Fruit fly (Drosophila melanogaster) whole organism, wandering third instar larva: Measurements from ENCODE around the gene Polr1B.

ENCODE experiments used
- GATAd ChIP-seq: sonication (Bioruptor generic); optimal IDR thresholded peaks from 2 replicates; lab custom pipeline; 2016; ENCODE audit warnings: missing biosample characterization, missing genetic modification characterization
- HLH106 ChIP-seq: fragments of 200-800 bp; optimal IDR thresholded peaks from 3 replicates; lab custom pipeline; 2019; ENCODE audit warnings: missing biosample characterization, mild to moderate bottlenecking, missing genetic modification characterization, moderate library complexity
- Hnf4 ChIP-seq: fragments of 200-800 bp; sonication (Bioruptor generic); optimal IDR thresholded peaks from 2 replicates; lab custom pipeline; 2016; ENCODE audit warnings: missing biosample characterization, mild to moderate bottlenecking, missing genetic modification characterization
- Mio ChIP-seq: sonication (Bioruptor generic); optimal IDR thresholded peaks from 2 replicates; lab custom pipeline; 2016; ENCODE audit warnings: missing biosample characterization, missing genetic modification characterization
- Vsx2 ChIP-seq: fragments of 200-300, 225-300 bp; sonication (Bioruptor generic); optimal IDR thresholded peaks from 2 replicates; lab custom pipeline; 2018; ENCODE audit warnings: missing biosample characterization, missing genetic modification characterization; ENCODE audit not compliant: partially characterized antibody
- br ChIP-seq: fragments of 200-800 bp; sonication (Bioruptor generic); optimal IDR thresholded peaks from 2 replicates; lab custom pipeline; 2016; ENCODE audit warnings: missing biosample characterization, missing genetic modification characterization
- dl ChIP-seq, 2 experiments: fragments of 175-275, 200-275 bp in 1 of 2; fragments of 200-275 bp in 1 of 2; sonication (Bioruptor generic); optimal IDR thresholded peaks; lab custom pipeline; 2018; ENCODE audit warnings: mild to moderate bottlenecking in 2 of 2, missing biosample characterization in 2 of 2, missing genetic modification characterization in 2 of 2, moderate library complexity in 2 of 2; ENCODE audit not compliant: partially characterized antibody in 2 of 2, insufficient read depth in 1 of 2
- dmrt93B ChIP-seq: fragments of 200-800 bp; sonication (Bioruptor generic); optimal IDR thresholded peaks from 2 replicates; lab custom pipeline; 2018; ENCODE audit warnings: missing biosample characterization, mild to moderate bottlenecking, missing genetic modification characterization
- foxo ChIP-seq, 2 experiments: fragments of 200-800 bp; sonication (Bioruptor generic); optimal IDR thresholded peaks; 2 replicates in 1 of 2; 3 replicates in 1 of 2; lab custom pipeline; 2016 to 2017; ENCODE audit warnings: missing biosample characterization in 2 of 2, missing genetic modification characterization in 2 of 2
- lola ChIP-seq: fragments of >200 bp; optimal IDR thresholded peaks from 2 replicates; lab custom pipeline; 2017; ENCODE audit warnings: missing biosample characterization, missing genetic modification characterization
- pan ChIP-seq: fragments of >200 bp; optimal IDR thresholded peaks from 2 replicates; lab custom pipeline; 2017
- psq ChIP-seq: fragments of 200-800 bp; sonication (Bioruptor generic); optimal IDR thresholded peaks from 3 replicates; lab custom pipeline; 2017; ENCODE audit warnings: missing biosample characterization, mild to moderate bottlenecking, missing genetic modification characterization, moderate library complexity
- sv ChIP-seq: fragments of 200-800 bp; sonication (Bioruptor generic); optimal IDR thresholded peaks from 3 replicates; lab custom pipeline; 2016; ENCODE audit warnings: missing biosample characterization, missing genetic modification characterization
- woc ChIP-seq: sonication (Bioruptor generic); optimal IDR thresholded peaks from 2 replicates; lab custom pipeline; 2016; ENCODE audit warnings: missing biosample characterization, mild to moderate bottlenecking, missing genetic modification characterization

DNA sequence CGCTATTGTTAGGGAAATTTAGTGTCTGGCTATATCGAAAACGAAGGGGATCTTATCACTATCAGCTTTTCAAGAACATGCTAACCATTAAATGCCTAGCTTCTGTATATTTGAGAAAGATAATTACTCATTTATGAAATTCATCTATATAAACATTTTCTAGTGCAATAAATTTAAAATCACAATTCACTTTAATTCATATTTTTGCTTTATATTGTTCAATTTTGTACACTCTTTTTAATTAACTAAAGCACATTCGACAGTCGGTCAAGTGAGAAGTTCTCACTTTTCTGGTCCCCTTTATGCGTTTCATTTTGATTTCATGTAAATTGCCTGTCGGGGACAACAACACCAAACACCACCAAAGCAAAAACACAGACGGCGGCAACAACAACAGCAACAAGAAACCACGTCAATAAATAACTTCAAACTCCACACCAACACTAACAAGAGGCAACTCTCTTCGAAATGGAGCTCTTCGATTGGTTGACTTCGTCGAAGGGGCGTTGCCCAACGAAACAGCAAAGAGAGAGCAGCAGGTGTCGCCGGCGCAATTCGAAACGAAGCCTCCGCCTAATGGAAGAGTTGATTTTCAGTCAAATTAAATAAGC, 35.6 kb upstream of the Polr1B start:
- no peak for TF ChIP-seq Vsx2
- TF ChIP-seq lola (GFP tag; lab: Kevin White, UChicago), result no peak
- peak; percentile 5 for TF ChIP-seq psq (GFP tag; lab: Kevin White, UChicago)
- TF ChIP-seq dmrt93B (GFP tag; lab: Kevin White, UChicago), result no peak
- TF ChIP-seq br, result no peak
- no peak for TF ChIP-seq GATAd (GFP tag; lab: Kevin White, UChicago)
- no peak for TF ChIP-seq woc (GFP tag; lab: Kevin White, UChicago)
- TF ChIP-seq pan (lab: Kevin White, UChicago), result no peak
- no peak for TF ChIP-seq sv (GFP tag; lab: Kevin White, UChicago)
- TF ChIP-seq foxo (GFP tag; optimal IDR thresholded peaks at IDR 0.05; lab: Kevin White, UChicago), result no peak
- no peak for TF ChIP-seq dl (GFP tag; optimal IDR thresholded peaks at IDR 0.05; lab: Kevin White, UChicago; ENCODE audit: insufficient read depth in 1 of 2, partially characterized antibody in 2 of 2)
- TF ChIP-seq Mio, result no peak
- TF ChIP-seq HLH106 (tag; lab: Kevin White, UChicago), result no peak
- no peak for TF ChIP-seq Hnf4
